Fruit fly (Drosophila melanogaster) whole organism, embryonic: Measurements from ENCODE around the gene Mdh1.

ENCODE experiments used
- Abd-B ChIP-seq: fragments of 200-800 bp; sonication (Bioruptor generic); optimal IDR thresholded peaks from 2 replicates; lab custom pipeline; 2018; ENCODE audit warnings: missing biosample characterization, mild to moderate bottlenecking, missing genetic modification characterization, moderate library complexity
- Adf1 ChIP-seq: fragments of 200-800 bp; sonication (Bioruptor generic); IDR thresholded peaks from 2 replicates; pipeline ENCODE4 v1.3.6; 2022; ENCODE audit warnings: missing biosample characterization, missing genetic modification characterization
- BEAF-32 ChIP-seq: fragments of 200-800 bp; sonication (Bioruptor generic); optimal IDR thresholded peaks from 3 replicates; lab custom pipeline; 2017; ENCODE audit warnings: missing biosample characterization, missing genetic modification characterization, mild to moderate bottlenecking, moderate library complexity, missing genetic modification reagents
- CG10462 ChIP-seq: fragments of 200-800 bp; sonication (Bioruptor generic); optimal IDR thresholded peaks from 2 replicates; lab custom pipeline; 2016; ENCODE audit warnings: missing biosample characterization, missing genetic modification characterization
- CG12104 ChIP-seq: fragments of 200-800 bp; sonication (Bioruptor generic); optimal IDR thresholded peaks from 3 replicates; lab custom pipeline; 2016; ENCODE audit warnings: missing biosample characterization, missing genetic modification characterization
- CG12391 ChIP-seq: fragments of 200-800 bp; sonication (Bioruptor generic); optimal IDR thresholded peaks from 3 replicates; lab custom pipeline; 2018; ENCODE audit warnings: missing biosample characterization, mild to moderate bottlenecking, missing genetic modification characterization, moderate library complexity
- CG13775 ChIP-seq: fragments of 200-800 bp; sonication (Bioruptor generic); optimal IDR thresholded peaks from 3 replicates; lab custom pipeline; 2017; ENCODE audit warnings: missing biosample characterization, mild to moderate bottlenecking, missing genetic modification characterization
- CG2199 ChIP-seq: fragments of 200-800 bp; sonication (Bioruptor generic); IDR thresholded peaks from 3 replicates; pipeline ENCODE4 v1.3.6; 2022; ENCODE audit warnings: missing biosample characterization, missing genetic modification characterization
- CG2712 ChIP-seq: fragments of 200-800 bp; optimal IDR thresholded peaks from 3 replicates; lab custom pipeline; 2019; ENCODE audit warnings: missing biosample characterization, mild to moderate bottlenecking, missing genetic modification characterization, moderate library complexity
- CG4282 ChIP-seq: fragments of 200-800 bp; sonication (Bioruptor generic); optimal IDR thresholded peaks from 2 replicates; lab custom pipeline; 2016; ENCODE audit warnings: missing biosample characterization, missing genetic modification characterization
- CG8765 ChIP-seq: fragments of 200-800 bp; sonication (Bioruptor generic); IDR thresholded peaks from 2 replicates; pipeline ENCODE4 v1.3.6; 2022; ENCODE audit warnings: missing biosample characterization, missing genetic modification characterization
- CG8924 ChIP-seq: fragments of 200-800 bp; optimal IDR thresholded peaks from 3 replicates; lab custom pipeline; 2019; ENCODE audit warnings: missing biosample characterization, mild to moderate bottlenecking, missing genetic modification characterization, moderate library complexity
- CG9727 ChIP-seq: fragments of 200-800 bp; sonication (Bioruptor generic); optimal IDR thresholded peaks from 3 replicates; lab custom pipeline; 2017; ENCODE audit warnings: missing biosample characterization, mild to moderate bottlenecking, missing genetic modification characterization
- CoRest ChIP-seq: fragments of 200-800 bp; sonication (Bioruptor generic); optimal IDR thresholded peaks from 3 replicates; lab custom pipeline; 2018; ENCODE audit warnings: missing biosample characterization, mild to moderate bottlenecking, missing genetic modification characterization, moderate library complexity
- Dip2 ChIP-seq: fragments of 200-800 bp; sonication (Bioruptor generic); IDR thresholded peaks from 2 replicates; pipeline ENCODE4 v1.3.6; 2022; ENCODE audit warnings: missing biosample characterization, missing genetic modification characterization
- Dp ChIP-seq: fragments of 200-800 bp; sonication (Bioruptor generic); optimal IDR thresholded peaks from 2 replicates; lab custom pipeline; 2018; ENCODE audit warnings: missing biosample characterization, mild to moderate bottlenecking, missing genetic modification characterization, moderate library complexity
- Ets97D ChIP-seq: fragments of 200-800 bp; sonication (Bioruptor generic); optimal IDR thresholded peaks from 3 replicates; lab custom pipeline; 2016; ENCODE audit warnings: missing biosample characterization, missing genetic modification characterization
- Fer2 ChIP-seq: fragments of 200-800 bp; sonication (Bioruptor generic); optimal IDR thresholded peaks from 2 replicates; lab custom pipeline; 2018; ENCODE audit warnings: missing biosample characterization, mild to moderate bottlenecking, missing genetic modification characterization, moderate library complexity
- Gsc ChIP-seq: fragments of 200-800 bp; sonication (Bioruptor generic); IDR thresholded peaks from 2 replicates; pipeline ENCODE4 v1.3.6; 2022; ENCODE audit warnings: missing biosample characterization, missing genetic modification characterization
- Hand ChIP-seq: fragments of 200-800 bp; sonication (Bioruptor generic); optimal IDR thresholded peaks from 2 replicates; lab custom pipeline; 2017; ENCODE audit warnings: mild to moderate bottlenecking, missing biosample characterization, missing genetic modification reagents, missing genetic modification characterization
- Hr51 ChIP-seq, 2 experiments: fragments of 200-800 bp; sonication (Bioruptor generic); optimal IDR thresholded peaks; 2 replicates in 1 of 2; 3 replicates in 1 of 2; lab custom pipeline; 2016 to 2018; ENCODE audit warnings: missing biosample characterization in 2 of 2, missing genetic modification characterization in 2 of 2, mild to moderate bottlenecking in 1 of 2, moderate library complexity in 1 of 2
- Jarid2 ChIP-seq: fragments of 200-800 bp; sonication (Bioruptor generic); optimal IDR thresholded peaks from 3 replicates; lab custom pipeline; 2017; ENCODE audit warnings: mild to moderate bottlenecking, missing biosample characterization, missing genetic modification reagents, missing genetic modification characterization
- Max ChIP-seq: fragments of 200-800 bp; sonication (Bioruptor generic); optimal IDR thresholded peaks from 2 replicates; lab custom pipeline; 2016; ENCODE audit warnings: missing biosample characterization, mild to moderate bottlenecking, missing genetic modification characterization
- Med ChIP-seq: fragments of 200-800 bp; sonication (Bioruptor generic); peaks from one replicate; lab custom pipeline; 2016; ENCODE audit warnings: missing biosample characterization, missing genetic modification characterization, mild to moderate bottlenecking, inconsistent platforms, moderate library complexity
- Myb ChIP-seq: fragments of 200-800 bp; sonication (Bioruptor generic); optimal IDR thresholded peaks from 2 replicates; lab custom pipeline; 2016; ENCODE audit warnings: missing biosample characterization, missing genetic modification characterization
- Six4 ChIP-seq: fragments of 200-800 bp; sonication (Bioruptor generic); optimal IDR thresholded peaks from 2 replicates; lab custom pipeline; 2016; ENCODE audit warnings: missing biosample characterization, missing genetic modification characterization
- Tbp ChIP-seq: fragments of >200 bp; optimal IDR thresholded peaks from 2 replicates; lab custom pipeline; 2018; ENCODE audit warnings: missing biosample characterization, missing genetic modification characterization
- ap ChIP-seq: fragments of 200-800 bp; sonication (Bioruptor generic); IDR thresholded peaks from 2 replicates; pipeline ENCODE4 v1.3.6; 2022; ENCODE audit warnings: missing biosample characterization, missing genetic modification characterization
- cg ChIP-seq: fragments of 200-800 bp; sonication (Bioruptor generic); optimal IDR thresholded peaks from 3 replicates; lab custom pipeline; 2019; ENCODE audit warnings: missing biosample characterization, mild to moderate bottlenecking, missing genetic modification characterization, moderate library complexity
- chinmo ChIP-seq: fragments of 200-800 bp; sonication (Bioruptor generic); IDR thresholded peaks from 4 replicates; pipeline ENCODE4 v1.3.6; 2022; ENCODE audit warnings: missing biosample characterization, missing genetic modification characterization; ENCODE audit not compliant: partially characterized antibody
- ci ChIP-seq: fragments of 200-800 bp; sonication (Bioruptor generic); IDR thresholded peaks from 3 replicates; pipeline ENCODE4 v1.3.6; 2022; ENCODE audit warnings: missing biosample characterization, missing genetic modification characterization
- crc ChIP-seq: fragments of 200-800 bp; sonication (Bioruptor generic); optimal IDR thresholded peaks from 2 replicates; lab custom pipeline; 2016; ENCODE audit warnings: missing biosample characterization, missing genetic modification characterization
- dati ChIP-seq: fragments of 200-800 bp; sonication (Bioruptor generic); IDR thresholded peaks from 2 replicates; pipeline ENCODE4 v1.3.6; 2022; ENCODE audit warnings: missing biosample characterization, missing genetic modification characterization
- gce ChIP-seq: fragments of 200-800 bp; sonication (Bioruptor generic); IDR thresholded peaks from 3 replicates; pipeline ENCODE4 v1.3.6; 2022; ENCODE audit warnings: missing biosample characterization, missing genetic modification characterization
- grau ChIP-seq: fragments of 200-800 bp; optimal IDR thresholded peaks from 3 replicates; lab custom pipeline; 2019; ENCODE audit warnings: missing biosample characterization, mild to moderate bottlenecking, missing genetic modification characterization, moderate library complexity
- grn ChIP-seq: fragments of 200-800 bp; sonication (Bioruptor generic); optimal IDR thresholded peaks from 3 replicates; lab custom pipeline; 2017; ENCODE audit warnings: missing biosample characterization, missing genetic modification characterization
- gsb ChIP-seq: fragments of 200-800 bp; sonication (Bioruptor generic); IDR thresholded peaks from 2 replicates; pipeline ENCODE4 v1.3.6; 2022; ENCODE audit warnings: missing biosample characterization, missing genetic modification characterization
- hbn ChIP-seq: fragments of 200-800 bp; sonication (Bioruptor generic); IDR thresholded peaks from 2 replicates; pipeline ENCODE4 v1.3.6; 2022; ENCODE audit warnings: missing biosample characterization, missing genetic modification characterization; ENCODE audit not compliant: partially characterized antibody
- inv ChIP-seq: fragments of 200-800 bp; sonication (Bioruptor generic); IDR thresholded peaks from 2 replicates; pipeline ENCODE4 v1.3.6; 2022; ENCODE audit warnings: missing biosample characterization, missing genetic modification characterization; ENCODE audit not compliant: partially characterized antibody
- knrl ChIP-seq: fragments of 200-800 bp; sonication (Bioruptor generic); IDR thresholded peaks from 3 replicates; pipeline ENCODE4 v1.3.6; 2022; ENCODE audit warnings: missing biosample characterization, missing genetic modification characterization; ENCODE audit not compliant: partially characterized antibody
- lilli ChIP-seq: fragments of 200-800 bp; sonication (Bioruptor generic); optimal IDR thresholded peaks from 3 replicates; lab custom pipeline; 2016; ENCODE audit warnings: missing biosample characterization, missing genetic modification characterization
- luna ChIP-seq: fragments of 200-800 bp; sonication (Bioruptor generic); optimal IDR thresholded peaks from 2 replicates; lab custom pipeline; 2016; ENCODE audit warnings: missing biosample characterization, missing genetic modification characterization
- mld ChIP-seq: fragments of 200-800 bp; sonication (Bioruptor generic); IDR thresholded peaks from 3 replicates; pipeline ENCODE4 v1.3.6; 2022; ENCODE audit warnings: missing biosample characterization, missing genetic modification characterization; ENCODE audit not compliant: partially characterized antibody
- pita ChIP-seq: fragments of 200-800 bp; sonication (Bioruptor generic); optimal IDR thresholded peaks from 2 replicates; lab custom pipeline; 2017; ENCODE audit warnings: missing biosample characterization, mild to moderate bottlenecking, missing genetic modification characterization
- row ChIP-seq: fragments of 200-800 bp; sonication (Bioruptor generic); IDR thresholded peaks from 3 replicates; pipeline ENCODE4 v1.3.6; 2022; ENCODE audit warnings: missing biosample characterization, missing genetic modification characterization
- tna ChIP-seq: fragments of 200-800 bp; sonication (Bioruptor generic); IDR thresholded peaks from 2 replicates; pipeline ENCODE4 v1.3.6; 2022; ENCODE audit warnings: missing biosample characterization, missing genetic modification characterization; ENCODE audit not compliant: partially characterized antibody
- trh ChIP-seq: fragments of 200-800 bp; sonication (Bioruptor generic); optimal IDR thresholded peaks from 2 replicates; lab custom pipeline; 2016; ENCODE audit warnings: missing biosample characterization, missing genetic modification characterization
- vfl ChIP-seq: fragments of 200-800 bp; sonication (Bioruptor generic); optimal IDR thresholded peaks from 2 replicates; lab custom pipeline; 2016; ENCODE audit warnings: missing biosample characterization, missing genetic modification characterization
- vnd ChIP-seq: fragments of 200-800 bp; sonication (Bioruptor generic); IDR thresholded peaks from 3 replicates; pipeline ENCODE4 v1.3.6; 2022; ENCODE audit warnings: missing biosample characterization, missing genetic modification characterization; ENCODE audit not compliant: partially characterized antibody
- yki ChIP-seq: fragments of >200 bp; optimal IDR thresholded peaks from 3 replicates; lab custom pipeline; 2018
- zen ChIP-seq: fragments of 200-800 bp; sonication (Bioruptor generic); optimal IDR thresholded peaks from 3 replicates; lab custom pipeline; 2018; ENCODE audit warnings: missing biosample characterization, mild to moderate bottlenecking, missing genetic modification characterization, moderate library complexity

Mdh1 gene

DNA sequence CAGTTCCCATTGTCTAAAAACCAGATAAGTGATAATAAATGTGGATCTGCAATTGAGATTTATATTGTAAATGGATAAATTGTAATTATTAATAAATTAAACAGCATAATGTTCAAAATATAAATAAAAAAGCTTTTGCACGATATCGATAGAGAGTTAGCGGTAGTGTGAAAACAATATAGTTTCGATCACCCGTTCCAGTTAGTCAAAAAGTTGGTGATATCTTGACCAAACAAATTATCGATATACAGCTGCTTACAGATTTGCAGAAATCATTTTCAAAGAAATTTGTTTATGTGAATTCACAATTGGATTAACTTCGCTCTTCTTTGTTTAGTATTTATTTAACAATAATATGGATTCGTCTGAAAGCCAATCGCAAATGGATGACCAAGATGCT, 43.0 kb upstream of the Mdh1 start, which contains the start of gene Nse4 (continued):
- no peak for TF ChIP-seq luna
- no peak for TF ChIP-seq CG9727 (GFP tag; lab: Kevin White, UChicago)
- peak; percentile 23 for TF ChIP-seq CG2712 (tag; lab: Kevin White, UChicago)
- no peak for TF ChIP-seq Jarid2 (GFP tag; lab: Kevin White, UChicago)
- no peak for TF ChIP-seq gce (GFP tag; lab: Robert Waterston, UW)
- TF ChIP-seq chinmo, result peak; percentile 85; the same call in 2 of the 4 replicates
- no peak for TF ChIP-seq grn (GFP tag; lab: Kevin White, UChicago)
- TF ChIP-seq CG8924, result no peak
- no peak for TF ChIP-seq Med (GFP tag; lab: Kevin White, UChicago)
- no peak for TF ChIP-seq CG12104
- TF ChIP-seq knrl, result peak; percentile 71
- no peak for TF ChIP-seq Gsc
- TF ChIP-seq gsb (GFP tag; lab: Robert Waterston, UW), result no peak
- TF ChIP-seq CG13775 (GFP tag; lab: Kevin White, UChicago), result no peak
- no peak for TF ChIP-seq CG2199 (GFP tag; lab: Robert Waterston, UW)
- TF ChIP-seq pita (GFP tag; lab: Kevin White, UChicago), result no peak
- TF ChIP-seq Dp (GFP tag; lab: Kevin White, UChicago), result peak; percentile 75
- no peak for TF ChIP-seq ci
- TF ChIP-seq mld (GFP tag; lab: Robert Waterston, UW), result peak; percentile 80; the same call in 2 of the 3 replicates
- TF ChIP-seq Max, result no peak
- no peak for TF ChIP-seq dati
- no peak for TF ChIP-seq Abd-B
- no peak for TF ChIP-seq CG4282 (GFP tag; lab: Kevin White, UChicago)
- TF ChIP-seq CG10462 (GFP tag; lab: Kevin White, UChicago), result no peak
- TF ChIP-seq Ets97D, result peak; percentile 23
- TF ChIP-seq grau (tag; lab: Kevin White, UChicago), result no peak
- TF ChIP-seq zen, result peak; percentile 15
- TF ChIP-seq Hand (GFP tag; lab: Kevin White, UChicago), result no peak
- no peak for TF ChIP-seq crc (GFP tag; lab: Kevin White, UChicago)
- peak; percentile 73 for TF ChIP-seq inv (GFP tag; lab: Robert Waterston, UW)
- TF ChIP-seq vfl (GFP tag; lab: Kevin White, UChicago), result no peak
- no peak for TF ChIP-seq Six4 (GFP tag; lab: Kevin White, UChicago)
- no peak for TF ChIP-seq cg
- peak; percentile 40; the same call in 1 of the 3 replicates for TF ChIP-seq row
- no peak for TF ChIP-seq lilli
- no peak for TF ChIP-seq CG8765 (GFP tag; lab: Robert Waterston, UW)
- no peak for TF ChIP-seq ap (GFP tag; lab: Robert Waterston, UW)
- TF ChIP-seq CG12391 (tag; lab: Kevin White, UChicago), result peak; percentile 2
- TF ChIP-seq tna (GFP tag; lab: Robert Waterston, UW), result peak; percentile 93
- peak; percentile 4 for TF ChIP-seq Myb (GFP tag; lab: Kevin White, UChicago)
- TF ChIP-seq trh, result no peak
- no peak for TF ChIP-seq Dip2 (GFP tag; lab: Robert Waterston, UW)
- no peak for TF ChIP-seq Fer2 (tag; lab: Kevin White, UChicago)
- peak; percentile 65 for TF ChIP-seq BEAF-32 (GFP tag; lab: Kevin White, UChicago)
- no peak for TF ChIP-seq Adf1
- TF ChIP-seq yki (lab: Kevin White, UChicago), result no peak
- TF ChIP-seq CoRest (tag; lab: Kevin White, UChicago), result peak; percentile 5
- no peak for TF ChIP-seq Tbp (GFP tag; lab: Kevin White, UChicago)
- peak; percentile 88 for TF ChIP-seq vnd (GFP tag; lab: Robert Waterston, UW)
- TF ChIP-seq Hr51 (GFP tag; optimal IDR thresholded peaks at IDR 0.05; lab: Kevin White, UChicago), result no peak
- peak; percentile 68 for TF ChIP-seq hbn (GFP tag; lab: Robert Waterston, UW)
